Worm (Caenorhabditis elegans) whole organism, late embryonic: ENCODE results near the gene T27E7.9.

Source experiments
- C38D4.7 ChIP-seq: fragments of 200-800 bp; sonication (Bioruptor generic); optimal IDR thresholded peaks from 2 replicates; lab custom pipeline; 2018; ENCODE audit warnings: mild to moderate bottlenecking, missing genetic modification characterization, moderate library complexity, missing compliant biosample characterization
- F13H6.1 ChIP-seq: sonication (generic microtip); optimal IDR thresholded peaks from 2 replicates; lab custom pipeline; 2016; ENCODE audit warnings: missing genetic modification characterization, missing compliant biosample characterization
- K02D7.2 ChIP-seq: sonication (generic microtip); optimal IDR thresholded peaks from 2 replicates; lab custom pipeline; 2017; ENCODE audit warnings: mild to moderate bottlenecking, missing genetic modification characterization, missing compliant biosample characterization
- K09A11.1 ChIP-seq: sonication (generic microtip); optimal IDR thresholded peaks from 2 replicates; lab custom pipeline; 2017; ENCODE audit warnings: antibody characterized with exemption, mild to moderate bottlenecking, missing genetic modification characterization, missing compliant biosample characterization; ENCODE audit not compliant: insufficient read depth
- T23F11.4 ChIP-seq: fragments of 200-800 bp; sonication (Bioruptor generic); optimal IDR thresholded peaks from 2 replicates; lab custom pipeline; 2018; ENCODE audit warnings: mild to moderate bottlenecking, missing genetic modification characterization, missing compliant biosample characterization
- Y22D7AL.16 ChIP-seq: sonication (generic microtip); optimal IDR thresholded peaks from 2 replicates; lab custom pipeline; 2016; ENCODE audit warnings: missing genetic modification characterization, missing compliant biosample characterization
- ahr-1 ChIP-seq: sonication (generic microtip); optimal IDR thresholded peaks from 2 replicates; lab custom pipeline; 2016; ENCODE audit warnings: missing genetic modification characterization, missing compliant biosample characterization
- ceh-14 ChIP-seq: sonication (generic microtip); optimal IDR thresholded peaks from 2 replicates; lab custom pipeline; 2016; ENCODE audit warnings: missing genotype, missing genetic modification characterization, missing compliant biosample characterization
- ceh-24 ChIP-seq: sonication (generic microtip); optimal IDR thresholded peaks from 2 replicates; lab custom pipeline; 2016; ENCODE audit warnings: mild to moderate bottlenecking, missing genetic modification characterization, missing compliant biosample characterization
- ceh-30 ChIP-seq: fragments of 150-350 bp; optimal IDR thresholded peaks from 2 replicates; lab custom pipeline; 2014; ENCODE audit warnings: missing biosample characterization, missing genetic modification characterization
- ceh-34 ChIP-seq: sonication (generic microtip); optimal IDR thresholded peaks from 2 replicates; lab custom pipeline; 2016; ENCODE audit warnings: mild to moderate bottlenecking, missing genetic modification characterization, missing compliant biosample characterization
- ceh-45 ChIP-seq: fragments of 200-800 bp; sonication (Bioruptor generic); IDR thresholded peaks from 2 replicates; pipeline ENCODE4 v1.3.6; 2022; ENCODE audit warnings: missing genetic modification reagents, missing genetic modification characterization, missing compliant biosample characterization
- ceh-48 ChIP-seq: sonication (generic microtip); optimal IDR thresholded peaks from 2 replicates; lab custom pipeline; 2016; ENCODE audit warnings: missing genetic modification characterization, inconsistent platforms, missing compliant biosample characterization
- ceh-6 ChIP-seq: fragments of 200-800 bp; sonication (Bioruptor generic); optimal IDR thresholded peaks from 2 replicates; lab custom pipeline; 2018; ENCODE audit warnings: mild to moderate bottlenecking, missing genetic modification characterization, missing compliant biosample characterization
- dve-1 ChIP-seq: sonication (generic microtip); optimal IDR thresholded peaks from 2 replicates; lab custom pipeline; 2017; ENCODE audit warnings: antibody characterized with exemption, mild to moderate bottlenecking, missing genetic modification characterization, missing compliant biosample characterization
- elt-2 ChIP-seq: sonication (generic microtip); optimal IDR thresholded peaks from 2 replicates; lab custom pipeline; 2016; ENCODE audit warnings: missing genetic modification reagents, missing genetic modification characterization, missing compliant biosample characterization
- ets-4 ChIP-seq: sonication (generic microtip); optimal IDR thresholded peaks from 2 replicates; lab custom pipeline; 2016; ENCODE audit warnings: missing genetic modification characterization, missing compliant biosample characterization
- fkh-10 ChIP-seq: fragments of 150-350 bp; optimal IDR thresholded peaks from 2 replicates; lab custom pipeline; 2014; ENCODE audit warnings: missing biosample characterization, missing genetic modification reagents, missing genetic modification characterization
- gmeb-2 ChIP-seq: sonication (generic microtip); optimal IDR thresholded peaks from 2 replicates; lab custom pipeline; 2016; ENCODE audit warnings: missing genetic modification characterization, inconsistent platforms, missing compliant biosample characterization
- hlh-13 ChIP-seq: fragments of 200-800 bp; sonication (Bioruptor generic); optimal IDR thresholded peaks from 2 replicates; lab custom pipeline; 2018; ENCODE audit warnings: mild to moderate bottlenecking, missing genetic modification characterization, missing compliant biosample characterization
- hlh-15 ChIP-seq: sonication (generic microtip); optimal IDR thresholded peaks from 2 replicates; lab custom pipeline; 2016; ENCODE audit warnings: missing genetic modification characterization, missing compliant biosample characterization
- hlh-8 ChIP-seq: sonication (generic microtip); optimal IDR thresholded peaks from 2 replicates; lab custom pipeline; 2016; ENCODE audit warnings: missing genotype, missing genetic modification characterization, missing compliant biosample characterization
- lim-6 ChIP-seq: sonication (generic microtip); optimal IDR thresholded peaks from 2 replicates; lab custom pipeline; 2016; ENCODE audit warnings: missing genetic modification characterization, missing compliant biosample characterization
- madf-2 ChIP-seq: sonication (generic microtip); optimal IDR thresholded peaks from 2 replicates; lab custom pipeline; 2017; ENCODE audit warnings: missing genetic modification characterization, missing compliant biosample characterization
- mec-3 ChIP-seq: sonication (generic microtip); optimal IDR thresholded peaks from 2 replicates; lab custom pipeline; 2016; ENCODE audit warnings: borderline replicate concordance, missing genetic modification characterization, missing compliant biosample characterization
- nfya-1 ChIP-seq: sonication (generic microtip); optimal IDR thresholded peaks from 2 replicates; lab custom pipeline; 2017; ENCODE audit warnings: missing genetic modification characterization, mild to moderate bottlenecking, missing compliant biosample characterization, antibody characterized with exemption, moderate library complexity
- pag-3 ChIP-seq: sonication (generic microtip); optimal IDR thresholded peaks from 2 replicates; lab custom pipeline; 2016; ENCODE audit warnings: missing compliant biosample characterization, missing genetic modification characterization, borderline replicate concordance
- pat-9 ChIP-seq: fragments of 200-800 bp; sonication (Bioruptor generic); optimal IDR thresholded peaks from 2 replicates; lab custom pipeline; 2018; ENCODE audit warnings: mild to moderate bottlenecking, missing genetic modification characterization, moderate library complexity, missing compliant biosample characterization
- pha-4 ChIP-seq: fragments of 150-350 bp; optimal IDR thresholded peaks from 2 replicates; lab custom pipeline; 2018; ENCODE audit warnings: missing biosample characterization, missing genetic modification reagents, missing genetic modification characterization
- pqm-1 ChIP-seq: sonication (generic microtip); optimal IDR thresholded peaks from 2 replicates; lab custom pipeline; 2016; ENCODE audit warnings: missing genetic modification characterization, missing compliant biosample characterization
- ref-2 ChIP-seq: sonication (generic microtip); optimal IDR thresholded peaks from 2 replicates; lab custom pipeline; 2016; ENCODE audit warnings: missing genetic modification characterization, missing compliant biosample characterization
- rnt-1 ChIP-seq: sonication (generic microtip); optimal IDR thresholded peaks from 2 replicates; lab custom pipeline; 2016; ENCODE audit warnings: missing genetic modification characterization, missing compliant biosample characterization
- sdc-2 ChIP-seq: sonication (generic microtip); optimal IDR thresholded peaks from 2 replicates; lab custom pipeline; 2016; ENCODE audit warnings: missing genotype, missing genetic modification characterization, missing compliant biosample characterization
- sox-2 ChIP-seq: fragments of 200-800 bp; sonication (Bioruptor generic); IDR thresholded peaks from 2 replicates; pipeline ENCODE4 v1.3.6; 2022; ENCODE audit warnings: missing genetic modification reagents, missing genetic modification characterization, missing compliant biosample characterization
- tbx-2 ChIP-seq: sonication (generic microtip); optimal IDR thresholded peaks from 2 replicates; lab custom pipeline; 2016; ENCODE audit warnings: missing genetic modification characterization, missing compliant biosample characterization
- unc-3 ChIP-seq, 2 experiments: fragments of 200-800 bp in 1 of 2; sonication (Bioruptor generic) in 1 of 2; sonication (generic microtip) in 1 of 2; conservative IDR thresholded peaks in 1 of 2; optimal IDR thresholded peaks in 1 of 2; 2 replicates each; pipeline versions ENCODE4 v1.3.6 to Lab custom; 2016 to 2022; ENCODE audit warnings: missing compliant biosample characterization in 2 of 2, missing genetic modification characterization in 2 of 2, missing genetic modification reagents in 1 of 2
- ztf-16 ChIP-seq: sonication (generic microtip); optimal IDR thresholded peaks from 2 replicates; lab custom pipeline; 2017; ENCODE audit warnings: missing genetic modification characterization, missing compliant biosample characterization

T27E7.9 gene

ce11 chrIV:14549308-14549707 is at the start of gene T27E7.9:
TSS of gene T27E7.9 (minus strand) at chrIV:14549408.
- TF ChIP-seq gmeb-2 (no peak), sdc-2 (tag; lab: Kevin White, UChicago) (no peak), nfya-1 (no peak), hlh-8 (tag; lab: Kevin White, UChicago) (no peak), ref-2 (no peak), K02D7.2 (tag; lab: Kevin White, UChicago) (no peak), pag-3 (tag; lab: Kevin White, UChicago) (no peak), hlh-15 (tag; lab: Kevin White, UChicago) (no peak), elt-2 (no peak), lim-6 (tag; lab: Kevin White, UChicago) (no peak), ahr-1 (tag; lab: Kevin White, UChicago) (no peak)

ce11 chrIV:14594249-14594648 is 45.0 kb upstream of the T27E7.9 start:
- TF ChIP-seq ceh-30 (tag; lab: Kevin White, UChicago) (no peak), elt-2 (peak; percentile 95), dve-1 (tag; lab: Kevin White, UChicago) (peak; percentile 48), T23F11.4 (no peak), ceh-34 (tag; lab: Kevin White, UChicago) (no peak), tbx-2 (tag; lab: Kevin White, UChicago) (no peak), F13H6.1 (tag; lab: Kevin White, UChicago) (no peak), hlh-13 (GFP tag; lab: Kevin White, UChicago) (no peak), Y22D7AL.16 (no peak), nfya-1 (peak; percentile 41), pqm-1 (tag; lab: Kevin White, UChicago) (peak; percentile 94)

- no peak for TF ChIP-seq dve-1 (tag; lab: Kevin White, UChicago)
- TF ChIP-seq gmeb-2, result no peak
- TF ChIP-seq ceh-48, result no peak
- no peak for TF ChIP-seq lim-6 (tag; lab: Kevin White, UChicago)
Observed at ce11 chrIV:14587589-14587988, 38.4 kb upstream of the T27E7.9 start.

ce11 chrIV:14586759-14587158 is 37.6 kb upstream of the T27E7.9 start:
- no peak for TF ChIP-seq ets-4 (tag; lab: Kevin White, UChicago)
- no peak for TF ChIP-seq gmeb-2
- TF ChIP-seq ahr-1 (tag; lab: Kevin White, UChicago), result no peak
- no peak for TF ChIP-seq madf-2 (tag; lab: Kevin White, UChicago)
- no peak for TF ChIP-seq tbx-2 (tag; lab: Kevin White, UChicago)
- no peak for TF ChIP-seq ceh-14 (tag; lab: Kevin White, UChicago)
- no peak for TF ChIP-seq fkh-10 (GFP tag; lab: Kevin White, UChicago)
- no peak for TF ChIP-seq pat-9 (tag; lab: Kevin White, UChicago)
- TF ChIP-seq unc-3 (GFP tag; conservative IDR thresholded peaks at IDR 0.05; lab: Robert Waterston, UW), result no peak
- TF ChIP-seq unc-3 (tag; optimal IDR thresholded peaks at IDR 0.05; lab: Kevin White, UChicago), result no peak
- no peak for TF ChIP-seq mec-3 (tag; lab: Kevin White, UChicago)
- no peak for TF ChIP-seq dve-1 (tag; lab: Kevin White, UChicago)
- no peak for TF ChIP-seq ceh-6 (GFP tag; lab: Kevin White, UChicago)
- TF ChIP-seq, all 69 proteins: peak for 0

- no peak for TF ChIP-seq hlh-13 (GFP tag; lab: Kevin White, UChicago)
- TF ChIP-seq pha-4 (tag; lab: Kevin White, UChicago), result no peak
- no peak for TF ChIP-seq C38D4.7 (GFP tag; lab: Kevin White, UChicago)
- TF ChIP-seq ceh-45 (GFP tag; lab: Robert Waterston, UW), result no peak
- TF ChIP-seq lim-6 (tag; lab: Kevin White, UChicago), result no peak
- no peak for TF ChIP-seq dve-1 (tag; lab: Kevin White, UChicago)
- TF ChIP-seq rnt-1 (tag; lab: Kevin White, UChicago), result no peak
- TF ChIP-seq ceh-14 (tag; lab: Kevin White, UChicago), result no peak
- TF ChIP-seq ceh-6 (GFP tag; lab: Kevin White, UChicago), result no peak
- TF ChIP-seq sox-2 (GFP tag; lab: Robert Waterston, UW), result no peak
- TF ChIP-seq ahr-1 (tag; lab: Kevin White, UChicago), result no peak
- TF ChIP-seq ztf-16 (tag; lab: Kevin White, UChicago), result no peak
- no peak for TF ChIP-seq K09A11.1
- TF ChIP-seq ceh-24 (tag; lab: Kevin White, UChicago), result no peak
Observed at ce11 chrIV:14580939-14581338, 31.7 kb upstream of the T27E7.9 start, which contains the start of gene irld-18. TSS of gene irld-18 (minus strand) at chrIV:14581039.
